Fruit fly (Drosophila melanogaster) whole organism, wandering third instar larva: Measurements from ENCODE around the gene CG5112.

Experiments
- CG9705 ChIP-seq: fragments of 200-800 bp; sonication (Bioruptor generic); optimal IDR thresholded peaks from 2 replicates; lab custom pipeline; 2018; ENCODE audit warnings: missing biosample characterization, mild to moderate bottlenecking, missing genetic modification characterization
- Hr83 ChIP-seq: fragments of 200-300 bp; sonication (Bioruptor generic); optimal IDR thresholded peaks from 2 replicates; lab custom pipeline; 2016; ENCODE audit warnings: missing biosample characterization, mild to moderate bottlenecking, missing genetic modification characterization, moderate library complexity; ENCODE audit not compliant: poor library complexity, severe bottlenecking
- Jra ChIP-seq: sonication (Bioruptor generic); optimal IDR thresholded peaks from 2 replicates; lab custom pipeline; 2016; ENCODE audit warnings: missing biosample characterization, missing genetic modification characterization
- OdsH ChIP-seq: fragments of 200-800 bp; sonication (Bioruptor generic); optimal IDR thresholded peaks from 2 replicates; lab custom pipeline; 2016; ENCODE audit warnings: missing biosample characterization, mild to moderate bottlenecking, missing genetic modification characterization
- Sp1 ChIP-seq: fragments of 200-800 bp; sonication (Bioruptor generic); optimal IDR thresholded peaks from 3 replicates; lab custom pipeline; 2019; ENCODE audit warnings: missing biosample characterization, mild to moderate bottlenecking, missing genetic modification characterization, moderate library complexity
- br ChIP-seq: fragments of 200-800 bp; sonication (Bioruptor generic); optimal IDR thresholded peaks from 2 replicates; lab custom pipeline; 2016; ENCODE audit warnings: missing biosample characterization, missing genetic modification characterization
- brk ChIP-seq: fragments of 200-800 bp; sonication (Bioruptor generic); optimal IDR thresholded peaks from 2 replicates; lab custom pipeline; 2016; ENCODE audit warnings: missing biosample characterization, mild to moderate bottlenecking, missing genetic modification characterization
- dsf ChIP-seq: sonication (Bioruptor generic); optimal IDR thresholded peaks from 2 replicates; lab custom pipeline; 2016; ENCODE audit warnings: missing biosample characterization, missing genetic modification characterization, borderline replicate concordance
- lola ChIP-seq: fragments of >200 bp; optimal IDR thresholded peaks from 2 replicates; lab custom pipeline; 2017; ENCODE audit warnings: missing biosample characterization, missing genetic modification characterization
- rgr ChIP-seq: fragments of 200-800 bp; sonication (Bioruptor generic); optimal IDR thresholded peaks from 3 replicates; lab custom pipeline; 2016; ENCODE audit warnings: missing biosample characterization, mild to moderate bottlenecking, missing genetic modification characterization
- usp ChIP-seq: fragments of >200 bp; optimal IDR thresholded peaks from 2 replicates; lab custom pipeline; 2017; ENCODE audit warnings: missing biosample characterization, missing genetic modification characterization

DNA sequence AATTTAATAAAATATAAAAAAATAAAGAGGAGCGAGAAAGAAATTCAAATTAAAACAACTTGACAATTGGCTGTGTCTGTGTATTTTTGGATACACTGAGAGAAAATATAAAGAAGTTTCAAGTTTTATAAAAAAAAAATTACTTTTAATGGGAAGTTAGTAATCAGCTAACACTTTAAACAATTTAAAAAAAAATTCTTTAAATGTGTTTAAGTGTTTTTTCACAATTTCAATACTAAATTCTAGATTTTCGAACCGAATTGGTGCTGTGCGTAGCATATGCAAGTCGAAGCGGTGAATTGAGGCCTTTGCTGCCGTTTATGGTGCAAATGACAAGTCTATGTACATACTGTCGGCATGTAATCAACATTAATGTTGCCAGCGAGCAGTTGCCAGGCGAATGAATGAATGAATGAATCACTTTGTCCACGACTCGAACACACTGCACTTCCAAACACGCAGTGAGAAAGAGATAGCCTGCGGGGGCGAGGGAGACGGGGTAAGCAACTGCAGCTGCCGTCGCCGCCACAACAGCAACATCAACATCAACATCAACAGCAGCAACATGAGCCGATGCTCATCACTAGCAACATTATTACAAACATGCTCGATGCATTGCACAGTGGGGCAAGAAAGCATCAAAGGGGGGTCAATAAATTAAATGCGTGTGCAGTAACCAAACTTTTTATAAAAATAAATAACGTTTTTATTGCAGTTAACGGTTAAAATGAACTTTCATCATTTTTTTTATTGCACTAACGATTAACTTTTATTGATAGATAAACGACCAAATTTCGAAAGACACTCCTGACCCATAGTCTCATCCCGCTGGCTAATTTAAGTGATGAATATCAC, 45.5 kb upstream of the CG5112 start:
- TF ChIP-seq OdsH (GFP tag; lab: Kevin White, UChicago), result peak; percentile 48
- peak; percentile 65 for TF ChIP-seq rgr
- TF ChIP-seq Sp1 (GFP tag; lab: Kevin White, UChicago), result peak; percentile 28
- peak; percentile 51 for TF ChIP-seq br (GFP tag; lab: Kevin White, UChicago)
- no peak for TF ChIP-seq dsf (GFP tag; lab: Kevin White, UChicago)
- no peak for TF ChIP-seq CG9705
- TF ChIP-seq Jra, result peak; percentile 1
- no peak for TF ChIP-seq brk (GFP tag; lab: Kevin White, UChicago)
- TF ChIP-seq Hr83 (GFP tag; lab: Kevin White, UChicago), result no peak
- TF ChIP-seq lola, result no peak
- no peak for TF ChIP-seq usp (GFP tag; lab: Kevin White, UChicago)
